Fruit fly (Drosophila melanogaster): ENCODE data around the gene CG2113.

CG2113 gene

DNA sequence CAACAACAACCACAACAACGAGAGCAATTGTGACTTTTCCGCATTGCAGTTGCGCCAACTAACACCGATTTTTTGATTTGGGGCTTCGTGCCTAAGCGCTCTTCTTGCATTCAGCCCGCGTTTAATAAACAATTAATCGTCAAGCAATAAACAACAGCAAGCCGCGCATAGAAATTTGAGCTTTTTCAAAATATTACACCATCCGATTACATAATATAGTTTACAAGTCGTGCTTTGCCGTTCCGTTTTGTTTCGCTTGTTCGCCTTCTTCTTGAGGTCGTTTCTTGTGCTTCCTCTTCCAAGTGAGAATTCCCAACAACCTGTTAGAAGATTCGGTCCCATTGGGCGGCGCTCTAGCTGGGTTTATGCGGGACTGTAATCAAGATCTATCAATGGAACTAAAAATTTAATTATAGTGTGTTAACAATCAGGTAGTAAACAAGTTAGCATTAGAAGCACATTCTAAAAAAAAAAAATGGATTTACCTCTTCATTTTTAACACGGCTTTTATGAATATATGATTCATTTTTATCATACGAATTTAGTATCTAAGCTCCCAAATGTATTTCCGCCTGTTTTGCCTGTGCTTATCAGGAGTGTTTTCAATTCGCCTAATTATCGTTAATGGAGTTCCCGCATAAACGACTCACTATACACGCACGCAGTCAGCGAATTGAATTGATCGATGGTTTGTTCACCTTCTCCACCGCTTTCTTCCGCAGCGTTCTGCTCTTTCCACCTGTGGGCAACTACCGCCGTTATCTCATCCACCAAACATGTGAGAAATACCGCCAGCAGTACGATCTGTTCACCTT is 41.0 kb downstream of the CG2113 start (continued):
- peak; percentile 91 for TF ChIP-seq CG7839 (tag; optimal IDR thresholded peaks at IDR 0.05)
- peak; percentile 79 for TF ChIP-seq Hsf (GFP tag; optimal IDR thresholded peaks at IDR 0.05)
- TF ChIP-seq Bteb2 (GFP tag; optimal IDR thresholded peaks at IDR 0.05) = peak; percentile 78
- TF ChIP-seq CG10654 (GFP tag; optimal IDR thresholded peaks at IDR 0.05) = peak; percentile 56
- TF ChIP-seq CG12769 (tag; optimal IDR thresholded peaks at IDR 0.05) = peak; percentile 73
- peak; percentile 13 for TF ChIP-seq maf-S (GFP tag; optimal IDR thresholded peaks at IDR 0.05)
- peak; percentile 53 for TF ChIP-seq pum (GFP tag; optimal IDR thresholded peaks at IDR 0.05)
- TF ChIP-seq caup (GFP tag; optimal IDR thresholded peaks at IDR 0.05; ENCODE audit: severe bottlenecking) = peak; percentile 85
- peak; percentile 64 for TF ChIP-seq CG7786 (GFP tag; optimal IDR thresholded peaks at IDR 0.05)
- peak; percentile 42 for TF ChIP-seq Atf3 (GFP tag; optimal IDR thresholded peaks at IDR 0.05)
- no peak for TF ChIP-seq Scr (GFP tag; IDR thresholded peaks at IDR 0.05; ENCODE audit: partially characterized antibody)
- TF ChIP-seq scrt (GFP tag; optimal IDR thresholded peaks at IDR 0.05) = peak; percentile 86
- no peak for TF ChIP-seq CG11560 (tag; IDR thresholded peaks at IDR 0.05)
- peak; percentile 85 for TF ChIP-seq HHEX (GFP tag; optimal IDR thresholded peaks at IDR 0.05)
- TF ChIP-seq CG2116 (GFP tag; optimal IDR thresholded peaks at IDR 0.05) = peak; percentile 58
- TF ChIP-seq dysf (GFP tag; IDR thresholded peaks at IDR 0.05) = peak; percentile 82; the same call in 2 of the 3 replicates
- peak; percentile 49 for TF ChIP-seq tap (tag; optimal IDR thresholded peaks at IDR 0.05)
- peak; percentile 60 for TF ChIP-seq dm (GFP tag; optimal IDR thresholded peaks at IDR 0.05)
- peak; percentile 77 for TF ChIP-seq bab2 (GFP tag; optimal IDR thresholded peaks at IDR 0.05)
- peak; percentile 67; the same call in 1 of the 2 replicates for TF ChIP-seq Nf-YA (GFP tag; IDR thresholded peaks at IDR 0.05)
- peak; percentile 41 for TF ChIP-seq vfl (GFP tag; optimal IDR thresholded peaks at IDR 0.05)
- TF ChIP-seq sqz (GFP tag; optimal IDR thresholded peaks at IDR 0.05) = peak; percentile 67
- TF ChIP-seq CG8359 (GFP tag; optimal IDR thresholded peaks at IDR 0.05; ENCODE audit: borderline replicate concordance) = peak; percentile 63
- TF ChIP-seq tna (GFP tag; IDR thresholded peaks at IDR 0.05; ENCODE audit: partially characterized antibody) = no peak
- TF ChIP-seq CG11695 (GFP tag; IDR thresholded peaks at IDR 0.05) = peak; percentile 90
- TF ChIP-seq ash1 (GFP tag; optimal IDR thresholded peaks at IDR 0.05) = no peak
- peak; percentile 93 for TF ChIP-seq Fer1 (GFP tag; optimal IDR thresholded peaks at IDR 0.05)
- TF ChIP-seq cato (GFP tag; optimal IDR thresholded peaks at IDR 0.05; ENCODE audit: borderline replicate concordance) = peak; percentile 41
- TF ChIP-seq Kr (GFP tag; optimal IDR thresholded peaks at IDR 0.05) = peak; percentile 38
- TF ChIP-seq CG30020 (tag; optimal IDR thresholded peaks at IDR 0.05) = peak; percentile 63
- no peak for TF ChIP-seq luna (GFP tag; optimal IDR thresholded peaks at IDR 0.05)
- TF ChIP-seq CG1647 (GFP tag; optimal IDR thresholded peaks at IDR 0.05) = peak; percentile 42
- peak; percentile 76 for TF ChIP-seq ap (GFP tag; IDR thresholded peaks at IDR 0.05)
- peak; percentile 71 for TF ChIP-seq esg (GFP tag; conservative IDR thresholded peaks at IDR 0.05)
- TF ChIP-seq Lhr (GFP tag; optimal IDR thresholded peaks at IDR 0.05) = peak; percentile 64
- peak; percentile 44 for TF ChIP-seq btn (GFP tag; optimal IDR thresholded peaks at IDR 0.05)
- peak; percentile 60 for TF ChIP-seq exex (tag; optimal IDR thresholded peaks at IDR 0.05)
- peak; percentile 66 for TF ChIP-seq CG3407 (GFP tag; optimal IDR thresholded peaks at IDR 0.05)
- TF ChIP-seq Dad (GFP tag; optimal IDR thresholded peaks at IDR 0.05) = peak; percentile 73
- TF ChIP-seq CG2889 (GFP tag; IDR thresholded peaks at IDR 0.05) = peak; percentile 64; the same call in 1 of the 3 replicates
- TF ChIP-seq sens (GFP tag) = peak; percentile 97
- peak; percentile 61 for TF ChIP-seq CG9609 (GFP tag; optimal IDR thresholded peaks at IDR 0.05)
- peak; percentile 66 for TF ChIP-seq CG34422 (GFP tag; IDR thresholded peaks at IDR 0.05)
- TF ChIP-seq sim (GFP tag; IDR thresholded peaks at IDR 0.05) = peak; percentile 55
- TF ChIP-seq CG16813 (GFP tag; IDR thresholded peaks at IDR 0.05; ENCODE audit: partially characterized antibody) = no peak
- peak; percentile 31; the same call in 1 of the 4 replicates for TF ChIP-seq Gug (GFP tag; IDR thresholded peaks at IDR 0.05)
- TF ChIP-seq Fer3 (tag; optimal IDR thresholded peaks at IDR 0.05) = peak; percentile 80
- no peak for TF ChIP-seq CG17912 (GFP tag; optimal IDR thresholded peaks at IDR 0.05)
- TF ChIP-seq CG10147 (GFP tag; optimal IDR thresholded peaks at IDR 0.05) = peak; percentile 90

Data from whole organism, embryonic.